Worm (Caenorhabditis elegans): ENCODE results near the gene Y27F2A.9.
"Not testable (repeated sequence)": the region's sequence is repeated elsewhere in the genome, so short reads cannot be mapped to it uniquely, and the experiment has no call there.

Gene Y27F2A.9

ce11 chrII:3148404-3148803 lies 43.0 kb downstream of the Y27F2A.9 start:
- TF ChIP-seq nhr-2 (tag; optimal IDR thresholded peaks at IDR 0.05), result no peak
- TF ChIP-seq unc-62 (GFP tag; optimal IDR thresholded peaks at IDR 0.05), result no peak
- TF ChIP-seq ham-2 (GFP tag; optimal IDR thresholded peaks at IDR 0.05), result no peak
- no peak for TF ChIP-seq cnd-1 (tag; optimal IDR thresholded peaks at IDR 0.05)
- TF ChIP-seq bed-3 (GFP tag; optimal IDR thresholded peaks at IDR 0.05), result no peak
- no peak for TF ChIP-seq elt-3 (tag; optimal IDR thresholded peaks at IDR 0.05)
- no peak for TF ChIP-seq mab-5 (tag; optimal IDR thresholded peaks at IDR 0.05)
- no peak for TF ChIP-seq nhr-12 (tag; optimal IDR thresholded peaks at IDR 0.05)
- no peak for TF ChIP-seq ceh-43 (GFP tag; optimal IDR thresholded peaks at IDR 0.05)
- TF ChIP-seq mep-1 (tag; optimal IDR thresholded peaks at IDR 0.05), result no peak

- TF ChIP-seq pha-4 (tag; optimal IDR thresholded peaks at IDR 0.05), result no peak
These were observed 45.6 kb downstream of the Y27F2A.9 start, which contains the start of gene T10D4.15 for ce11 chrII:3145842-3146241. Gene T10D4.15, plus strand, starts transcription at chrII:3146142.

- TF ChIP-seq nhr-2 (tag; optimal IDR thresholded peaks at IDR 0.05); lsy-2 (tag; optimal IDR thresholded peaks at IDR 0.05); unc-120 (tag; optimal IDR thresholded peaks at IDR 0.05; ENCODE audit: poor library complexity, severe bottlenecking): not testable (repeated sequence)
These were observed 46.9 kb downstream of the Y27F2A.9 start, which contains the start of gene sri-43 for ce11 chrII:3144552-3144951. Gene sri-43, minus strand, starts transcription at chrII:3144652.

ce11 chrII:3142855-3143254 lies 48.6 kb downstream of the Y27F2A.9 start, which contains the start of gene sri-42:
Gene sri-42, minus strand, starts transcription at chrII:3142955.
- TF ChIP-seq nhr-2 (tag; optimal IDR thresholded peaks at IDR 0.05); ceh-43 (GFP tag; optimal IDR thresholded peaks at IDR 0.05); lin-13 (tag; optimal IDR thresholded peaks at IDR 0.05): not testable (repeated sequence)
